Worm (Caenorhabditis elegans) whole organism, mixed stage, embryonic: ENCODE measurements around the gene T21C9.6.

Source experiments
- ces-1 ChIP-seq: fragments of 150-350 bp; optimal IDR thresholded peaks from 2 replicates; lab custom pipeline; 2014; ENCODE audit warnings: missing biosample characterization, missing genetic modification reagents, missing genetic modification characterization
- elt-1 ChIP-seq: sonication (generic microtip); optimal IDR thresholded peaks from 2 replicates; lab custom pipeline; 2017; ENCODE audit warnings: missing genetic modification characterization, mild to moderate bottlenecking, missing compliant biosample characterization, antibody characterized with exemption, moderate library complexity, borderline replicate concordance; ENCODE audit not compliant: insufficient read depth
- snpc-4 ChIP-seq: fragments of 150-350 bp; optimal IDR thresholded peaks from 2 replicates; lab custom pipeline; 2014; ENCODE audit warnings: missing biosample characterization, missing genetic modification characterization
- unc-62 ChIP-seq: fragments of 150-350 bp; optimal IDR thresholded peaks from 2 replicates; lab custom pipeline; 2014; ENCODE audit warnings: missing biosample characterization, missing genetic modification reagents, missing genetic modification characterization
- ztf-11 ChIP-seq: fragments of 150-350 bp; optimal IDR thresholded peaks from 2 replicates; lab custom pipeline; 2014; ENCODE audit warnings: missing biosample characterization, missing genetic modification characterization

ce11 chrV:10556362-10556761 is 25.3 kb upstream of the T21C9.6 start:
- no peak for TF ChIP-seq ces-1
- TF ChIP-seq unc-62 (GFP tag; lab: Kevin White, UChicago) = no peak
- TF ChIP-seq ztf-11 (tag; lab: Kevin White, UChicago) = no peak
- no peak for TF ChIP-seq snpc-4 (tag; lab: Kevin White, UChicago)
- TF ChIP-seq elt-1 (tag; lab: Kevin White, UChicago) = no peak
